Fruit fly (Drosophila melanogaster) whole organism, embryonic: ENCODE results near the gene Sld5.

ENCODE experiments used
- Atf6 ChIP-seq: fragments of 200-800 bp; sonication (Bioruptor generic); IDR thresholded peaks from 2 replicates; pipeline ENCODE4 v1.3.6; 2022; ENCODE audit warnings: missing biosample characterization, missing genetic modification characterization
- Bteb2 ChIP-seq: fragments of 200-800 bp; sonication (Bioruptor generic); optimal IDR thresholded peaks from 2 replicates; lab custom pipeline; 2016; ENCODE audit warnings: missing biosample characterization, missing genetic modification characterization
- CG10366 ChIP-seq: fragments of 200-800 bp; sonication (Bioruptor generic); IDR thresholded peaks from 2 replicates; pipeline ENCODE4 v1.3.6; 2022; ENCODE audit warnings: missing biosample characterization, missing genetic modification characterization
- CG11723 ChIP-seq: fragments of 200-800 bp; sonication (Bioruptor generic); optimal IDR thresholded peaks from 2 replicates; lab custom pipeline; 2017; ENCODE audit warnings: missing biosample characterization, mild to moderate bottlenecking, missing genetic modification characterization
- CG1233 ChIP-seq: fragments of 200-800 bp; sonication (Bioruptor generic); optimal IDR thresholded peaks from 4 replicates; lab custom pipeline; 2018; ENCODE audit warnings: missing biosample characterization, mild to moderate bottlenecking, missing genetic modification characterization
- CG14965 ChIP-seq: fragments of 200-800 bp; sonication (Bioruptor generic); optimal IDR thresholded peaks from 2 replicates; lab custom pipeline; 2016; ENCODE audit warnings: missing biosample characterization, missing genetic modification characterization, borderline replicate concordance
- CG15696 ChIP-seq: fragments of 200-800 bp; sonication (Bioruptor generic); optimal IDR thresholded peaks from 2 replicates; lab custom pipeline; 2019; ENCODE audit warnings: missing biosample characterization, mild to moderate bottlenecking, missing genetic modification characterization, moderate library complexity
- CG17359 ChIP-seq: fragments of 200-800 bp; sonication (Bioruptor generic); optimal IDR thresholded peaks from 3 replicates; lab custom pipeline; 2018; ENCODE audit warnings: missing biosample characterization, mild to moderate bottlenecking, missing genetic modification characterization, moderate library complexity
- CG18011 ChIP-seq: fragments of 200-800 bp; sonication (Bioruptor generic); optimal IDR thresholded peaks from 2 replicates; lab custom pipeline; 2017; ENCODE audit warnings: missing biosample characterization, missing genetic modification characterization, mild to moderate bottlenecking, moderate library complexity, missing genotype
- CG2678 ChIP-seq: fragments of 200-800 bp; sonication (Bioruptor generic); optimal IDR thresholded peaks from 3 replicates; lab custom pipeline; 2019; ENCODE audit warnings: missing biosample characterization, mild to moderate bottlenecking, missing genetic modification characterization, moderate library complexity
- CG3065 ChIP-seq: fragments of 200-800 bp; sonication (Bioruptor generic); optimal IDR thresholded peaks from 2 replicates; lab custom pipeline; 2016; ENCODE audit warnings: missing biosample characterization, missing genetic modification characterization
- CG3281 ChIP-seq: fragments of 200-800 bp; sonication (Bioruptor generic); optimal IDR thresholded peaks from 3 replicates; lab custom pipeline; 2017; ENCODE audit warnings: missing biosample characterization, mild to moderate bottlenecking, missing genetic modification characterization
- CG33557 ChIP-seq: fragments of 200-800 bp; sonication (Bioruptor generic); optimal IDR thresholded peaks from 2 replicates; lab custom pipeline; 2019; ENCODE audit warnings: missing biosample characterization, mild to moderate bottlenecking, missing genetic modification characterization, moderate library complexity
- CG4360 ChIP-seq: fragments of 200-800 bp; sonication (Bioruptor generic); IDR thresholded peaks from 2 replicates; pipeline ENCODE4 v1.3.6; 2022; ENCODE audit warnings: missing biosample characterization, missing genetic modification characterization
- CG4730 ChIP-seq: fragments of 200-800 bp; sonication (Bioruptor generic); IDR thresholded peaks from 2 replicates; pipeline ENCODE4 v1.3.6; 2022; ENCODE audit warnings: missing biosample characterization, missing genetic modification characterization
- CG6175 ChIP-seq: fragments of 200-800 bp; sonication (Bioruptor generic); IDR thresholded peaks from 3 replicates; pipeline ENCODE4 v1.3.6; 2022; ENCODE audit warnings: missing biosample characterization, missing genetic modification characterization
- CG6765 ChIP-seq: fragments of 200-800 bp; sonication (Bioruptor generic); optimal IDR thresholded peaks from 3 replicates; lab custom pipeline; 2017; ENCODE audit warnings: missing biosample characterization, mild to moderate bottlenecking, missing genetic modification characterization
- CG6791 ChIP-seq: fragments of 200-800 bp; sonication (Bioruptor generic); IDR thresholded peaks from 3 replicates; pipeline ENCODE4 v1.3.6; 2022; ENCODE audit warnings: missing biosample characterization, missing genetic modification characterization; ENCODE audit not compliant: partially characterized antibody
- CG8924 ChIP-seq: fragments of 200-800 bp; optimal IDR thresholded peaks from 3 replicates; lab custom pipeline; 2019; ENCODE audit warnings: missing biosample characterization, mild to moderate bottlenecking, missing genetic modification characterization, moderate library complexity
- CG9609 ChIP-seq: fragments of 200-800 bp; sonication (Bioruptor generic); optimal IDR thresholded peaks from 3 replicates; lab custom pipeline; 2016; ENCODE audit warnings: missing biosample characterization, missing genetic modification characterization
- CG9797 ChIP-seq: fragments of 200-800 bp; sonication (Bioruptor generic); optimal IDR thresholded peaks from 3 replicates; lab custom pipeline; 2018; ENCODE audit warnings: missing biosample characterization, mild to moderate bottlenecking, missing genetic modification characterization
- D ChIP-seq, 2 experiments: fragments of 200-800 bp in 1 of 2; fragments of >200 bp in 1 of 2; sonication (Bioruptor generic) in 1 of 2; optimal IDR thresholded peaks; 2 replicates in 1 of 2; 3 replicates in 1 of 2; lab custom pipeline; 2017; ENCODE audit warnings: mild to moderate bottlenecking in 1 of 2, missing biosample characterization in 1 of 2, missing genetic modification characterization in 1 of 2, missing genetic modification reagents in 1 of 2
- Dad ChIP-seq: fragments of 200-800 bp; sonication (Bioruptor generic); optimal IDR thresholded peaks from 3 replicates; lab custom pipeline; 2016; ENCODE audit warnings: missing biosample characterization, missing genetic modification characterization
- E2f1 ChIP-seq: fragments of 200-800 bp; sonication (Bioruptor generic); IDR thresholded peaks from 2 replicates; pipeline ENCODE4 v1.3.6; 2022; ENCODE audit warnings: missing biosample characterization, missing genetic modification characterization
- Hand ChIP-seq: fragments of 200-800 bp; sonication (Bioruptor generic); optimal IDR thresholded peaks from 2 replicates; lab custom pipeline; 2017; ENCODE audit warnings: mild to moderate bottlenecking, missing biosample characterization, missing genetic modification reagents, missing genetic modification characterization
- Meics ChIP-seq: fragments of 200-800 bp; sonication (Bioruptor generic); optimal IDR thresholded peaks from 2 replicates; lab custom pipeline; 2017; ENCODE audit warnings: missing biosample characterization, mild to moderate bottlenecking, missing genetic modification characterization
- Myb ChIP-seq: fragments of 200-800 bp; sonication (Bioruptor generic); optimal IDR thresholded peaks from 2 replicates; lab custom pipeline; 2016; ENCODE audit warnings: missing biosample characterization, missing genetic modification characterization
- Pdp1 ChIP-seq, 2 experiments: fragments of 200-800 bp; sonication (Bioruptor generic); optimal IDR thresholded peaks; 3 replicates each; lab custom pipeline; 2016; ENCODE audit warnings: missing biosample characterization in 2 of 2, missing genetic modification characterization in 2 of 2, mild to moderate bottlenecking in 1 of 2, moderate library complexity in 1 of 2
- Ptx1 ChIP-seq: fragments of 200-800 bp; sonication (Bioruptor generic); IDR thresholded peaks from 2 replicates; pipeline ENCODE4 v1.3.6; 2022; ENCODE audit warnings: missing biosample characterization, missing genetic modification characterization
- Scr ChIP-seq: fragments of 200-800 bp; sonication (Bioruptor generic); IDR thresholded peaks from 2 replicates; pipeline ENCODE4 v1.3.6; 2022; ENCODE audit warnings: missing biosample characterization, missing genetic modification characterization; ENCODE audit not compliant: partially characterized antibody
- Stat92E ChIP-seq, 3 experiments: fragments of >200 bp in 2 of 3; fragments of 200-800 bp in 1 of 3; sonication (Bioruptor generic) in 1 of 3; optimal IDR thresholded peaks; 2 replicates each; lab custom pipeline; 2017 to 2019; ENCODE audit warnings: missing biosample characterization in 3 of 3, missing genetic modification characterization in 3 of 3, mild to moderate bottlenecking in 1 of 3, moderate library complexity in 1 of 3
- Taf1 ChIP-seq: fragments of 200-800 bp; sonication (Bioruptor generic); IDR thresholded peaks from 2 replicates; pipeline ENCODE4 v1.3.6; 2022; ENCODE audit warnings: missing biosample characterization, missing genetic modification characterization
- al ChIP-seq: fragments of 200-800 bp; sonication (Bioruptor generic); IDR thresholded peaks from 2 replicates; pipeline ENCODE4 v1.3.6; 2022; ENCODE audit warnings: missing biosample characterization, missing genetic modification characterization
- amos ChIP-seq: fragments of 200-800 bp; sonication (Bioruptor generic); IDR thresholded peaks from 2 replicates; pipeline ENCODE4 v1.3.6; 2022; ENCODE audit warnings: missing biosample characterization, missing genetic modification characterization; ENCODE audit not compliant: partially characterized antibody
- az2 ChIP-seq: fragments of 200-800 bp; sonication (Bioruptor generic); optimal IDR thresholded peaks from 3 replicates; lab custom pipeline; 2016; ENCODE audit warnings: missing biosample characterization, missing genetic modification characterization
- chif ChIP-seq, 2 experiments: fragments of 200-800 bp; sonication (Bioruptor generic); optimal IDR thresholded peaks; 3 replicates each; lab custom pipeline; 2016; ENCODE audit warnings: missing biosample characterization in 2 of 2, missing genetic modification characterization in 2 of 2
- dimm ChIP-seq: fragments of 200-800 bp; sonication (Bioruptor generic); IDR thresholded peaks from 2 replicates; pipeline ENCODE4 v1.3.6; 2022; ENCODE audit warnings: missing biosample characterization, missing genetic modification characterization
- eyg ChIP-seq: fragments of 200-800 bp; sonication (Bioruptor generic); optimal IDR thresholded peaks from 3 replicates; lab custom pipeline; 2016; ENCODE audit warnings: missing biosample characterization, missing genetic modification characterization
- fd96Cb ChIP-seq: fragments of 200-800 bp; sonication (Bioruptor generic); optimal IDR thresholded peaks from 2 replicates; lab custom pipeline; 2018; ENCODE audit warnings: missing biosample characterization, mild to moderate bottlenecking, missing genetic modification characterization, moderate library complexity
- gcm2 ChIP-seq: fragments of 200-800 bp; sonication (Bioruptor generic); optimal IDR thresholded peaks from 2 replicates; lab custom pipeline; 2016; ENCODE audit warnings: missing biosample characterization, missing genetic modification characterization
- grn ChIP-seq: fragments of 200-800 bp; sonication (Bioruptor generic); optimal IDR thresholded peaks from 3 replicates; lab custom pipeline; 2017; ENCODE audit warnings: missing biosample characterization, missing genetic modification characterization
- h ChIP-seq: fragments of >200 bp; optimal IDR thresholded peaks from 2 replicates; lab custom pipeline; 2017
- jigr1 ChIP-seq: fragments of 200-800 bp; sonication (Bioruptor generic); IDR thresholded peaks from 3 replicates; pipeline ENCODE4 v1.3.6; 2022; ENCODE audit warnings: missing biosample characterization, missing genetic modification characterization
- org-1 ChIP-seq: fragments of 200-800 bp; sonication (Bioruptor generic); optimal IDR thresholded peaks from 2 replicates; lab custom pipeline; 2017; ENCODE audit warnings: missing biosample characterization, missing genetic modification characterization
- pita ChIP-seq: fragments of 200-800 bp; sonication (Bioruptor generic); optimal IDR thresholded peaks from 2 replicates; lab custom pipeline; 2017; ENCODE audit warnings: missing biosample characterization, mild to moderate bottlenecking, missing genetic modification characterization
- pnt ChIP-seq: fragments of 200-800 bp; sonication (Bioruptor generic); optimal IDR thresholded peaks from 3 replicates; lab custom pipeline; 2016; ENCODE audit warnings: missing biosample characterization, missing genetic modification characterization
- pros ChIP-seq: fragments of 200-800 bp; sonication (Bioruptor generic); optimal IDR thresholded peaks from 3 replicates; lab custom pipeline; 2019; ENCODE audit warnings: missing biosample characterization, mild to moderate bottlenecking, missing genetic modification characterization, moderate library complexity
- pzg ChIP-seq: fragments of 200-800 bp; sonication (Bioruptor generic); optimal IDR thresholded peaks from 3 replicates; lab custom pipeline; 2018; ENCODE audit warnings: missing biosample characterization, mild to moderate bottlenecking, missing genetic modification characterization, moderate library complexity
- salm ChIP-seq: fragments of 200-800 bp; sonication (Bioruptor generic); optimal IDR thresholded peaks from 2 replicates; lab custom pipeline; 2018; ENCODE audit warnings: missing biosample characterization, mild to moderate bottlenecking, missing genetic modification characterization

Sld5 gene

dm6 chr3R:26059195-26059594 is 2.8 kb upstream of the Sld5 start, which contains the start of the genes RpL34a and Trmt61 (continued):
- no peak for TF ChIP-seq h (lab: Kevin White, UChicago)
- peak; percentile 68 for TF ChIP-seq CG15696
- TF ChIP-seq CG9797 (GFP tag; lab: Kevin White, UChicago): peak; percentile 59
- TF ChIP-seq al (GFP tag; lab: Robert Waterston, UW): peak; percentile 64
- TF ChIP-seq gcm2 (GFP tag; lab: Kevin White, UChicago): no peak
- peak; percentile 88 for TF ChIP-seq CG8924 (tag; lab: Kevin White, UChicago)
- TF ChIP-seq fd96Cb: peak; percentile 48
- TF ChIP-seq CG18011: peak; percentile 74
- peak; percentile 84 for TF ChIP-seq E2f1
- TF ChIP-seq CG9609: peak; percentile 69
- TF ChIP-seq dimm (GFP tag; lab: Robert Waterston, UW): no peak
- peak; percentile 76 to 79 for TF ChIP-seq Pdp1 (GFP tag; optimal IDR thresholded peaks at IDR 0.05; lab: Kevin White, UChicago)
- no peak for TF ChIP-seq D (optimal IDR thresholded peaks at IDR 0.05; lab: Kevin White, UChicago)
- TF ChIP-seq D (GFP tag; optimal IDR thresholded peaks at IDR 0.05; lab: Kevin White, UChicago): peak; percentile 85
- TF ChIP-seq pnt (GFP tag; lab: Kevin White, UChicago): no peak
- peak; percentile 79 for TF ChIP-seq org-1 (GFP tag; lab: Kevin White, UChicago)
- TF ChIP-seq pros: peak; percentile 37
- TF ChIP-seq amos: peak; percentile 83
- peak; percentile 96 for TF ChIP-seq CG3281 (GFP tag; lab: Kevin White, UChicago)
- peak; percentile 85 for TF ChIP-seq CG2678 (tag; lab: Kevin White, UChicago)
- peak; percentile 73 for TF ChIP-seq Hand (GFP tag; lab: Kevin White, UChicago)
- TF ChIP-seq Dad (GFP tag; lab: Kevin White, UChicago): peak; percentile 69
- no peak for TF ChIP-seq jigr1 (GFP tag; lab: Robert Waterston, UW)
- peak; percentile 94 for TF ChIP-seq Meics (GFP tag; lab: Kevin White, UChicago)
- peak; percentile 86 for TF ChIP-seq eyg (GFP tag; lab: Kevin White, UChicago)
- peak; percentile 78 for TF ChIP-seq CG3065 (GFP tag; lab: Kevin White, UChicago)
- no peak for TF ChIP-seq CG14965 (GFP tag; lab: Kevin White, UChicago)
- peak; percentile 46; the same call in 1 of the 3 replicates for TF ChIP-seq CG6175 (GFP tag; lab: Robert Waterston, UW)
- peak; percentile 92 for TF ChIP-seq Scr
- TF ChIP-seq grn (GFP tag; lab: Kevin White, UChicago): peak; percentile 54
- peak; percentile 30; the same call in 1 of the 2 replicates for TF ChIP-seq CG4730
- TF ChIP-seq Stat92E (GFP tag; optimal IDR thresholded peaks at IDR 0.05; lab: Kevin White, UChicago): peak in 1 of 3 experiments; percentile 82
- no peak for TF ChIP-seq CG4360 (GFP tag; lab: Robert Waterston, UW)
- peak; percentile 84 for TF ChIP-seq CG11723
- peak; percentile 75 for TF ChIP-seq CG6791 (GFP tag; lab: Robert Waterston, UW)
- TF ChIP-seq CG33557 (GFP tag; lab: Kevin White, UChicago): peak; percentile 94
- peak; percentile 74 for TF ChIP-seq az2 (GFP tag; lab: Kevin White, UChicago)
- TF ChIP-seq Atf6 (GFP tag; lab: Robert Waterston, UW): peak; percentile 84
- peak; percentile 79 for TF ChIP-seq Bteb2 (GFP tag; lab: Kevin White, UChicago)
- peak; percentile 60; the same call in 1 of the 2 replicates for TF ChIP-seq Taf1 (GFP tag; lab: Robert Waterston, UW)
- peak; percentile 33 for TF ChIP-seq Myb (GFP tag; lab: Kevin White, UChicago)
- peak; percentile 95 for TF ChIP-seq CG1233 (GFP tag; lab: Kevin White, UChicago)
- TF ChIP-seq pzg (GFP tag; lab: Kevin White, UChicago): peak; percentile 84
- TF ChIP-seq Ptx1 (GFP tag; lab: Robert Waterston, UW): peak; percentile 78
- TF ChIP-seq CG17359: peak; percentile 84
- no peak for TF ChIP-seq pita
- peak; percentile 59 for TF ChIP-seq CG10366 (GFP tag; lab: Robert Waterston, UW)
- TF ChIP-seq salm: peak; percentile 84
- peak; percentile 59 to 73 for TF ChIP-seq chif (GFP tag; optimal IDR thresholded peaks at IDR 0.05; lab: Kevin White, UChicago)
- TF ChIP-seq CG6765 (GFP tag; lab: Kevin White, UChicago): peak; percentile 96
